Worm (Caenorhabditis elegans) whole organism, midembryonic: ENCODE results near the gene madf-3.

ENCODE experiments used
- T22C8.4 ChIP-seq: fragments of 200-800 bp; sonication (Bioruptor generic); IDR thresholded peaks from 2 replicates; pipeline ENCODE4 v1.3.6; 2022; ENCODE audit warnings: missing genetic modification characterization, missing compliant biosample characterization
- cog-1 ChIP-seq: sonication (generic microtip); optimal IDR thresholded peaks from 2 replicates; lab custom pipeline; 2016; ENCODE audit warnings: missing genetic modification characterization, missing compliant biosample characterization
- flt-1 ChIP-seq: fragments of 200-800 bp; sonication (Bioruptor generic); IDR thresholded peaks from 2 replicates; pipeline ENCODE4 v1.3.6; 2022; ENCODE audit warnings: missing genetic modification characterization, missing compliant biosample characterization
- klf-2 ChIP-seq: fragments of 200-800 bp; sonication (Bioruptor generic); conservative IDR thresholded peaks from 2 replicates; pipeline ENCODE4 v1.3.6; 2022; ENCODE audit warnings: missing genetic modification reagents, missing genetic modification characterization, missing compliant biosample characterization
- med-1 ChIP-seq: sonication (generic microtip); optimal IDR thresholded peaks from 2 replicates; lab custom pipeline; 2017; ENCODE audit warnings: missing genetic modification characterization, mild to moderate bottlenecking, missing compliant biosample characterization, antibody characterized with exemption, missing genetic modification reagents; ENCODE audit not compliant: insufficient read depth
- ref-1 ChIP-seq: fragments of 200-800 bp; sonication (Bioruptor generic); conservative IDR thresholded peaks from 2 replicates; pipeline ENCODE4 v1.3.6; 2022; ENCODE audit warnings: missing genetic modification reagents, missing genetic modification characterization, missing compliant biosample characterization
- tab-1 ChIP-seq: fragments of 200-800 bp; sonication (Bioruptor generic); IDR thresholded peaks from 2 replicates; pipeline ENCODE4 v1.3.6; 2022; ENCODE audit warnings: missing genetic modification characterization, missing compliant biosample characterization
- ztf-23 ChIP-seq: fragments of 200-800 bp; sonication (Bioruptor generic); IDR thresholded peaks from 2 replicates; pipeline ENCODE4 v1.3.6; 2022; ENCODE audit warnings: missing genetic modification reagents, missing genetic modification characterization, missing compliant biosample characterization
- ztf-29 ChIP-seq: fragments of 200-800 bp; sonication (Bioruptor generic); IDR thresholded peaks from 2 replicates; pipeline ENCODE4 v1.3.6; 2022; ENCODE audit warnings: missing genetic modification reagents, missing genetic modification characterization, missing compliant biosample characterization

The madf-3 gene

DNA sequence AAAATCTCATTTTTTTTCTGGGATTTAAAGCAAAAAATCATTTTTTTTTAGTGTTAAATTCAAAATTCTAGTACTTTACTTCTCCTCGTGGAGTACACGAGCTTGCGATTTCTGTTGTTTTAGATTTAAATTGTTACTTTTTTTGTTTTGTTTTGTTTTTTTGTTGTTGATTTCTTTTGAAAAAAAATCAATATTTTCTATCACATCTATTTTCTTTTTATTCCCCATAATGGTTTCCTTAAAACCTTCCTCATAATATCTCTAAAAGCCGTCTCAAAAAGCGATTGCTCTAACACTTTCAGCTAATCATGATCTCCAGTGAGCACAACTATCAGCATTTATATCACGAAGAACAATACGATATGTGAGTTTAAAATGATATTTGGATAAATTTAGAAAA, at the start of gene madf-3:
TSS of gene madf-3 (plus strand) at position 301 of the 400 bp plus-strand sequence.
- TF ChIP-seq cog-1 (tag; lab: Kevin White, UChicago) = no peak
- no peak for TF ChIP-seq klf-2 (GFP tag; lab: Robert Waterston, UW)
- TF ChIP-seq ref-1 (GFP tag; lab: Robert Waterston, UW) = no peak
- no peak for TF ChIP-seq med-1 (GFP tag; lab: Kevin White, UChicago)
- no peak for TF ChIP-seq ztf-23 (GFP tag; lab: Robert Waterston, UW)

DNA sequence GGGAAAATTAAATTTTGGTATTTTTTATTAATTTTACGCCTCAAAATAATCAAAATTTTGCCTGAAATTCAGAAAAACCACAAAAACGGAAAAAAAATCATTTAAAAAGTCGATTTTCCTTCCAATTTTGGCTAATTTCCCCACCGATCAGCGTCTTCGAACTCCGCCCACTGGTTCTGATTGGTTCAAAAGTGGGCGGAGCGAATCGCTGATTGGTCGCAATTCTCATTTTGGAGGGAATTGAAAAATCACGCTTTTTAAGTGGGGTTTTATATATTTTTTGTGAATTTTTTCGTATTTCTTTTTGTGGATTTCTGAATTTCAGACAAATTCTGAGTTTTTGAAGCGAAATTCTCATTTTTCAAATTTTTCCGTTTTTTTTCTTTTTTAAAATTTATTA, 47.6 kb upstream of the madf-3 start:
- no peak for TF ChIP-seq ztf-23 (GFP tag; lab: Robert Waterston, UW)
- TF ChIP-seq T22C8.4 = no peak
- TF ChIP-seq ztf-29 (GFP tag; lab: Robert Waterston, UW) = no peak
- no peak for TF ChIP-seq ref-1 (GFP tag; lab: Robert Waterston, UW)
- TF ChIP-seq flt-1 (GFP tag; lab: Robert Waterston, UW) = no peak
- no peak for TF ChIP-seq klf-2 (GFP tag; lab: Robert Waterston, UW)

DNA sequence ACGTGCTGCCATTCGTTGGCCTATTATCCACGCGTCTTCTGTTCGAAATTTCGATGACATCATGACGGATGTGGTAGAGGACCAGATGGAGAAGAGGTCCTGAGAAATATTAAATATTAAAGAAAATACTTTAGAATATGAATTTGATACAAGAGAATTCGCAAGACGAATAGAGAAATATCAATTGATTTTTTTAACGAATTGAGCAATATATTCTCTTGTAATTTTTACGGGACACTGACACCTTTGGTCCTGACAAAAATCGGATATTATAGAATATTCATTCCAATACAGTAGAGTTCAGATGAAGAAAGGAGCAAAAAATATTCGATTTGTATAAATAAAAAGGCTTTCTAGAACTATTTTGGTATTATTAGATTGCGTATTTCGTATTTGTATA, 46.4 kb upstream of the madf-3 start, which contains the start of gene C01F1.6:
TSS of gene C01F1.6 (minus strand) at position 101 of the 400 bp plus-strand sequence.
- TF ChIP-seq ztf-23 (GFP tag; lab: Robert Waterston, UW) (no peak), tab-1 (GFP tag; lab: Robert Waterston, UW) (no peak), ztf-29 (GFP tag; lab: Robert Waterston, UW) (no peak), klf-2 (GFP tag; lab: Robert Waterston, UW) (no peak), T22C8.4 (no peak), med-1 (GFP tag; lab: Kevin White, UChicago) (no peak), cog-1 (tag; lab: Kevin White, UChicago) (no peak), ref-1 (GFP tag; lab: Robert Waterston, UW) (no peak), flt-1 (GFP tag; lab: Robert Waterston, UW) (no peak)

DNA sequence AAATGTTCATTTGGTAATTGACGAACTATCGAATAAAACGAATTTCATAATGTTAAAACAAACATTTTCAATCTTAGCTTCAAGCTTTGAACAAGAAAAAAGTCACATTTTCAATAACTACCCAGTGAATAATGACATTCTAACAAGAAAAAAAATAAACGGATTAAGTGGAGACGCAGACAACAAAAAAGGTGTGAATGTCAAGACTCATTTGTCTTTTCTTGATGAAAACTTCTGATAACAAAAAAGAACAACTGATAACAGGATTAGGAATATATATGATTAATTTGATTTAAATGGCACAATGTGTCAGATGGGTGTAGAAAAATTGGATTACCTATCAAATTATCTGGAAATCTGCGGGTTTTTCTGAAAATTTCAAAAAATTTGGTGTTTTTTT, 46.0 kb upstream of the madf-3 start:
- no peak for TF ChIP-seq tab-1 (GFP tag; lab: Robert Waterston, UW)
- TF ChIP-seq ztf-23 (GFP tag; lab: Robert Waterston, UW) = no peak
- no peak for TF ChIP-seq flt-1 (GFP tag; lab: Robert Waterston, UW)
- no peak for TF ChIP-seq ztf-29 (GFP tag; lab: Robert Waterston, UW)
- no peak for TF ChIP-seq T22C8.4
- no peak for TF ChIP-seq med-1 (GFP tag; lab: Kevin White, UChicago)
- no peak for TF ChIP-seq klf-2 (GFP tag; lab: Robert Waterston, UW)
- no peak for TF ChIP-seq cog-1 (tag; lab: Kevin White, UChicago)

DNA sequence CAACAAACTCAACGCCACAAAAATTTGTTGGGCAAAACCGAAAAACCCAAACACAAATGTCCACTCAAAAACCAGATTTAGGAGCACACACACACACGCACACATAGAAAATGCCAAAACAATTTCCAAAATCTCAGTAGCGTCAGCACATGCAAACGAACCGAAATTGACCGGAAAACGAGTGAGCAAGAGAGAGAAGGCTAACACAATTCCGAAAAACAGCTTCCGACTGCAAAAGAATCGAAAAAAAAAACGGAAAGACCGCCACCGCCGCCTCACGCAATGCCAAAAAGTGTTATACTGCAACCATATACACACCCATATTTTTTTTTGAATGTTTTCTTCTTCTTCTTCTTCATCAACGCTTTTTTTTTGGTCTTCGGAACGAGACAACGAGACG, 42.7 kb upstream of the madf-3 start:
- no peak for TF ChIP-seq ztf-23 (GFP tag; lab: Robert Waterston, UW)
- no peak for TF ChIP-seq flt-1 (GFP tag; lab: Robert Waterston, UW)
- no peak for TF ChIP-seq med-1 (GFP tag; lab: Kevin White, UChicago)
- no peak for TF ChIP-seq klf-2 (GFP tag; lab: Robert Waterston, UW)
- TF ChIP-seq ref-1 (GFP tag; lab: Robert Waterston, UW) = no peak
- TF ChIP-seq cog-1 (tag; lab: Kevin White, UChicago) = no peak
- TF ChIP-seq tab-1 (GFP tag; lab: Robert Waterston, UW) = no peak
- no peak for TF ChIP-seq ztf-29 (GFP tag; lab: Robert Waterston, UW)
- TF ChIP-seq T22C8.4 = no peak

DNA sequence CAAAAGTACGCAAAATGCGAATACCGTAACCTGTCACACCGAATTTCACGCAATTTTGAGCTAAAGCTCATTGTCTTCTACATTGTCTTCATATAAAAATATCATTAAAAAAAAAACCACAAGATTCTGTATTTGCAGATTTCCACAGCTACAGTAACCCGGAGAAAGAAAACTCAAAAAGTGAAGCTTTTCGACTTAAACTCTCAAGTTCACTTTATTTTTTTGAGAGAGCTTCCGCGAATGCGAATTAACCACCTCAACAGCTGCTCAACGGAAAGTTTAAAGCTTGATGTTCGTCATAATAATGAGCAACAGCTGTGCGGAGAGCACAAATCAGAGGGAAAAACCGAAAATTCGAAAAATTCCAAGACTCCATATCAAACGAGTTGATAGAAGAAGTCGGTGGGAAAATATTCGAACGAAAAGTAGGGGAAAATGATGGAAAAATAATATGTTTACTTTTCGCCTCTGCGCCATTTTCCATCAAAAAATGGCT, 41.5 kb upstream of the madf-3 start:
- no peak for TF ChIP-seq T22C8.4
- no peak for TF ChIP-seq ref-1 (GFP tag; lab: Robert Waterston, UW)
- no peak for TF ChIP-seq ztf-29 (GFP tag; lab: Robert Waterston, UW)
- no peak for TF ChIP-seq tab-1 (GFP tag; lab: Robert Waterston, UW)

DNA sequence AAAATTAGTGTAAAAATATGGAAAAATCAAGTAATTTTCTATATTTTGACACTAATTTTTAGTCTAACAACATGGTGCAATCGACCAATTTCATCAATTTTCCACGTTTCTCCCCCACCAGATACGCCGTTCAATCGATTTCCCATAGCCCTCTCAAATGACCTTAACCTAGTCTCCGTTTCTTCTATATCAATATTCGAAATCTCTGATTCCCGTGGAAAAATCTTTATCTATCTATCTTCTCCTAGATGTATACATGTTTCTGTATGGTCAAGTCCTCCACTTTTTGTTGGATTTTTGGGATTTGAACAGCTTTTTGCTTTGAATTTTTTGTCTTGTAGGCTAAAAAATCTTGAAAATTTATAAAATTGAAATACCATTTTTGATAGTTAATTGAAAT, 40.4 kb upstream of the madf-3 start:
- TF ChIP-seq flt-1 (GFP tag; lab: Robert Waterston, UW) (no peak), ztf-23 (GFP tag; lab: Robert Waterston, UW) (no peak), tab-1 (GFP tag; lab: Robert Waterston, UW) (no peak), ztf-29 (GFP tag; lab: Robert Waterston, UW) (no peak), T22C8.4 (no peak), cog-1 (tag; lab: Kevin White, UChicago) (no peak), ref-1 (GFP tag; lab: Robert Waterston, UW) (no peak), med-1 (GFP tag; lab: Kevin White, UChicago) (no peak), klf-2 (GFP tag; lab: Robert Waterston, UW) (no peak)

DNA sequence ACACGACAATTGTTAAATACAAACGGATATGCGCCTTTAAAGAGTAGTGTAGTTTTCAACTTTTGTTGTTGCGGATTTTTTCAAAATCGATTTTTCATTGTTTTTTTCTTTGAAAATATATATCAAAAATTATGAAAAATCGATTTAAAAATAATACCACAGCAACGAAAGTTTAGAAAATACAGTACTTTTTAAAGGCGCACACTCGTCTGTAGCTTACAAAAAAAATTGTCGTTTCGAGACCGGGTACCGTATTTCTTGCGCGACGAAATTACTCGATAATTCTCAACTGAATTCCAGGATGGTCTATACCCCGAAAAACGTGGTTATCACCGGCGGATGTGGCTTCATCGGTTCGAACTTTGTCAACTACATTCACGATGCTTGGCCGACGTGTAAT, 39.7 kb upstream of the madf-3 start, which contains the start of gene rml-4:
TSS of gene rml-4 (plus strand) at position 301 of the 400 bp plus-strand sequence.
- TF ChIP-seq med-1 (GFP tag; lab: Kevin White, UChicago) = no peak
- no peak for TF ChIP-seq flt-1 (GFP tag; lab: Robert Waterston, UW)
- TF ChIP-seq klf-2 (GFP tag; lab: Robert Waterston, UW) = no peak
- TF ChIP-seq T22C8.4 = no peak
- TF ChIP-seq cog-1 (tag; lab: Kevin White, UChicago) = no peak
- TF ChIP-seq tab-1 (GFP tag; lab: Robert Waterston, UW) = no peak
- no peak for TF ChIP-seq ref-1 (GFP tag; lab: Robert Waterston, UW)
- TF ChIP-seq ztf-23 (GFP tag; lab: Robert Waterston, UW) = no peak
- no peak for TF ChIP-seq ztf-29 (GFP tag; lab: Robert Waterston, UW)

DNA sequence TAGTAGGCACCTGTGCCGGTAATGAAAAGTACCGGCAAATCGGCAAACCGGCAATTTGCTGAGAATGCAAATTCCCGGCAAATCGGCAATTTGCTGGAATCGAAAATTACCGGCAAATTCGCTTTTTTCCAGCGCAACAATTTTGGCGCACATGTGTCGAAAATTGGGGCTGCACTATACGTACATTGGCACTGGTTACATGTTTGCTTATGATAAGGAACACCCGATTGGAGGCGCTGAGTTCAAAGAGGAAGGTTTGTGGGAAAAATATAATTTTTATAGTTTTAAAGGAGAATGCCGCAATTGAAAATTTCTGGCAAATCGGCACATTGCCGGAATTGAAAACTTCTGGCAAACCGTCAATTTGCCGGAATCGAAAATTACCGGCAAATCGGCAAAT, 37.3 kb upstream of the madf-3 start:
- no peak for TF ChIP-seq T22C8.4
- no peak for TF ChIP-seq med-1 (GFP tag; lab: Kevin White, UChicago)
- TF ChIP-seq ztf-29 (GFP tag; lab: Robert Waterston, UW) = no peak
- no peak for TF ChIP-seq tab-1 (GFP tag; lab: Robert Waterston, UW)
- no peak for TF ChIP-seq ztf-23 (GFP tag; lab: Robert Waterston, UW)
- no peak for TF ChIP-seq flt-1 (GFP tag; lab: Robert Waterston, UW)
- TF ChIP-seq ref-1 (GFP tag; lab: Robert Waterston, UW) = no peak
- TF ChIP-seq klf-2 (GFP tag; lab: Robert Waterston, UW) = no peak
- no peak for TF ChIP-seq cog-1 (tag; lab: Kevin White, UChicago)
